1 worm cellular context compared by ENCODE assay signal in genomic region chrX:9850258-9850657, ce11.
TF ChIP-seq lines count a peak whose summit lies in the region.

Gene lec-8, plus strand, starts transcription at chrX:9850571.

TF ChIP-seq in whole organism, L4 larva, 104 proteins besides CTCF, POLR2A, EP300 and RAD21 (continued from another document):
- TF ChIP-seq nhr-111 (GFP tag; optimal IDR thresholded peaks at IDR 0.05; lab: Kevin White, UChicago) (no peak), ceh-28 (tag; optimal IDR thresholded peaks at IDR 0.05; lab: Kevin White, UChicago) (no peak), ZK546.5 (tag; optimal IDR thresholded peaks at IDR 0.05; lab: Kevin White, UChicago) (no peak), mxl-2 (GFP tag; conservative IDR thresholded peaks at IDR 0.05; lab: Robert Waterston, UW) (no peak), nhr-76 (tag; optimal IDR thresholded peaks at IDR 0.05; lab: Kevin White, UChicago) (no peak), duxl-1 (tag; optimal IDR thresholded peaks at IDR 0.05; lab: Kevin White, UChicago; ENCODE audit: poor library complexity) (no peak), F37D6.2 (tag; optimal IDR thresholded peaks at IDR 0.05; lab: Kevin White, UChicago) (no peak), F44E2.7 (GFP tag; IDR thresholded peaks at IDR 0.05; lab: Robert Waterston, UW) (no peak), aly-2 (tag; optimal IDR thresholded peaks at IDR 0.05; lab: Kevin White, UChicago) (no peak), saeg-2 (GFP tag; IDR thresholded peaks at IDR 0.05; lab: Robert Waterston, UW) (no peak), dve-1 (tag; optimal IDR thresholded peaks at IDR 0.05; lab: Kevin White, UChicago; ENCODE audit: insufficient read depth) (peak; percentile 84), daf-8 (GFP tag; IDR thresholded peaks at IDR 0.05; lab: Robert Waterston, UW) (no peak), sdz-12 (GFP tag; optimal IDR thresholded peaks at IDR 0.05; lab: Kevin White, UChicago) (no peak), T26A8.4 (GFP tag; IDR thresholded peaks at IDR 0.05; lab: Robert Waterston, UW) (no peak), nhr-42 (GFP tag; IDR thresholded peaks at IDR 0.05; lab: Robert Waterston, UW) (no peak), fos-1 (tag; optimal IDR thresholded peaks at IDR 0.05; lab: Kevin White, UChicago) (no peak), snpc-1.2 (GFP tag; IDR thresholded peaks at IDR 0.05; lab: Robert Waterston, UW) (no peak), madf-5 (GFP tag; IDR thresholded peaks at IDR 0.05; lab: Robert Waterston, UW) (no peak), madf-9 (GFP tag; conservative IDR thresholded peaks at IDR 0.05; lab: Robert Waterston, UW) (no peak), pqm-1 (tag; optimal IDR thresholded peaks at IDR 0.05; lab: Kevin White, UChicago) (peak; percentile 47), nhr-11 (tag; optimal IDR thresholded peaks at IDR 0.05; lab: Kevin White, UChicago) (no peak), mxl-3 (GFP tag; optimal IDR thresholded peaks at IDR 0.05; lab: Kevin White, UChicago) (no peak), lim-7 (GFP tag; IDR thresholded peaks at IDR 0.05; lab: Robert Waterston, UW) (no peak), egl-43 (GFP tag; IDR thresholded peaks at IDR 0.05; lab: Robert Waterston, UW) (no peak), ceh-44 (GFP tag; IDR thresholded peaks at IDR 0.05; lab: Robert Waterston, UW) (no peak), ctbp-1 (GFP tag; IDR thresholded peaks at IDR 0.05; lab: Robert Waterston, UW) (no peak), F26F4.8 (GFP tag; conservative IDR thresholded peaks at IDR 0.05; lab: Robert Waterston, UW) (no peak), ztf-7 (tag; optimal IDR thresholded peaks at IDR 0.05; lab: Kevin White, UChicago) (no peak), ces-1 (GFP tag; optimal IDR thresholded peaks at IDR 0.05; lab: Kevin White, UChicago) (no peak), cey-2 (tag; optimal IDR thresholded peaks at IDR 0.05; lab: Kevin White, UChicago; ENCODE audit: borderline replicate concordance, insufficient read depth) (no peak), gei-8 (GFP tag; optimal IDR thresholded peaks at IDR 0.05; lab: Kevin White, UChicago) (no peak), lir-3 (tag; optimal IDR thresholded peaks at IDR 0.05; lab: Kevin White, UChicago) (no peak), snpc-4 (tag; optimal IDR thresholded peaks at IDR 0.05; lab: Kevin White, UChicago) (no peak), hif-1 (tag; optimal IDR thresholded peaks at IDR 0.05; lab: Kevin White, UChicago) (no peak), mdt-29 (GFP tag; IDR thresholded peaks at IDR 0.05; lab: Robert Waterston, UW) (no peak), lin-39 (tag; optimal IDR thresholded peaks at IDR 0.05; lab: Kevin White, UChicago) (no peak), daf-19 (GFP tag; conservative IDR thresholded peaks at IDR 0.05; lab: Robert Waterston, UW) (no peak), dpl-1 (GFP tag; optimal IDR thresholded peaks at IDR 0.05; lab: Kevin White, UChicago) (no peak), zip-2 (tag; optimal IDR thresholded peaks at IDR 0.05; lab: Kevin White, UChicago) (no peak), dmd-6 (GFP tag; IDR thresholded peaks at IDR 0.05; lab: Robert Waterston, UW) (peak; percentile 81), ceh-62 (tag; optimal IDR thresholded peaks at IDR 0.05; lab: Kevin White, UChicago) (no peak), nhr-25 (tag; optimal IDR thresholded peaks at IDR 0.05; lab: Kevin White, UChicago; ENCODE audit: borderline replicate concordance, insufficient read depth) (no peak), T20F7.1 (GFP tag; optimal IDR thresholded peaks at IDR 0.05; lab: Kevin White, UChicago) (peak; percentile 45), nhr-102 (tag; optimal IDR thresholded peaks at IDR 0.05; lab: Kevin White, UChicago) (no peak), spr-3 (GFP tag; optimal IDR thresholded peaks at IDR 0.05; lab: Kevin White, UChicago) (no peak)
